Fruit fly (Drosophila melanogaster): ENCODE results near the gene t-cup.

Gene t-cup

DNA sequence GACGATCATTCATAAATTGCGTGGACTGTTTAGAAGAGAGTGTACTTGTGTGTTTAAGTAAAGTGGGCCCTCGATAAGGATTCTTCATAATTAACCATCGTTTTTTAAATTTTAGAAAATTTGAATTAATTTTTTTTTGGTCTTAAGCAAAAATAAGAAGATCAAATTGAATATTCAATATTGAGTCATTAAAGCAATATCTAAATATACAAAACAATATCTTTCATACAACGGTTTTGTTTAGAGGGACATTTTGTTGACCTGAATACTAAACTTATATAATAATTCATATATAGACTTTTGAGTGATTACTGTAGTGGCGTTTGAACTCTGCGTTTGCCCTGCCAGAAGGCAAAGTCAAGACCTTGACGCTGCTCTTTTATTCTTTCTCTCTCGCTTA, 44.9 kb upstream of the t-cup start (continued):
- TF ChIP-seq ap (GFP tag; IDR thresholded peaks at IDR 0.05) = no peak
- TF ChIP-seq CG31441 (GFP tag; IDR thresholded peaks at IDR 0.05) = no peak
- no peak for TF ChIP-seq mld (GFP tag; IDR thresholded peaks at IDR 0.05; ENCODE audit: partially characterized antibody)
- no peak for TF ChIP-seq dm (GFP tag; optimal IDR thresholded peaks at IDR 0.05)
- no peak for TF ChIP-seq CG12219 (GFP tag; optimal IDR thresholded peaks at IDR 0.05)
- peak; percentile 65 for TF ChIP-seq cwo (GFP tag; optimal IDR thresholded peaks at IDR 0.05)
- TF ChIP-seq CG4404 (GFP tag; IDR thresholded peaks at IDR 0.05) = no peak
- peak; percentile 43 for TF ChIP-seq CG12391 (tag; optimal IDR thresholded peaks at IDR 0.05)
- TF ChIP-seq CG9817 (tag; optimal IDR thresholded peaks at IDR 0.05) = peak; percentile 67
- no peak for TF ChIP-seq Vsx1 (GFP tag; optimal IDR thresholded peaks at IDR 0.05)
- TF ChIP-seq sr (GFP tag; IDR thresholded peaks at IDR 0.05) = no peak
- TF ChIP-seq CG3281 (GFP tag; optimal IDR thresholded peaks at IDR 0.05) = peak; percentile 84
- no peak for TF ChIP-seq CG17328 (GFP tag; IDR thresholded peaks at IDR 0.05)
- TF ChIP-seq CG4820 (GFP tag; optimal IDR thresholded peaks at IDR 0.05) = no peak
- no peak for TF ChIP-seq otp (GFP tag; IDR thresholded peaks at IDR 0.05)
- TF ChIP-seq CG14050 (GFP tag; IDR thresholded peaks at IDR 0.05) = no peak
- peak; percentile 61 for TF ChIP-seq CG9727 (GFP tag; optimal IDR thresholded peaks at IDR 0.05)
- no peak for TF ChIP-seq sim (GFP tag; IDR thresholded peaks at IDR 0.05)
- no peak for TF ChIP-seq dmrt99B (tag; optimal IDR thresholded peaks at IDR 0.05)
- TF ChIP-seq CG9215 (GFP tag; IDR thresholded peaks at IDR 0.05) = peak; percentile 66
- no peak for TF ChIP-seq CG5953 (GFP tag; IDR thresholded peaks at IDR 0.05)
- TF ChIP-seq HLH54F (GFP tag; optimal IDR thresholded peaks at IDR 0.05) = no peak
- no peak for TF ChIP-seq Hey (tag; optimal IDR thresholded peaks at IDR 0.05)
- TF ChIP-seq CG34422 (GFP tag; IDR thresholded peaks at IDR 0.05) = no peak
- TF ChIP-seq Fer2 (tag; optimal IDR thresholded peaks at IDR 0.05) = peak; percentile 33
- no peak for TF ChIP-seq zen (tag; optimal IDR thresholded peaks at IDR 0.05)
- TF ChIP-seq CG33213 (GFP tag; optimal IDR thresholded peaks at IDR 0.05) = no peak
- no peak for TF ChIP-seq danr (GFP tag; IDR thresholded peaks at IDR 0.05)
- TF ChIP-seq gfzf (GFP tag; optimal IDR thresholded peaks at IDR 0.05) = no peak
- TF ChIP-seq CG10959 (GFP tag; IDR thresholded peaks at IDR 0.05) = no peak
- TF ChIP-seq phol (tag; optimal IDR thresholded peaks at IDR 0.05) = no peak
- peak; percentile 40 for TF ChIP-seq Med (GFP tag)
- TF ChIP-seq lilli (GFP tag; optimal IDR thresholded peaks at IDR 0.05) = peak; percentile 60
- TF ChIP-seq CG8359 (GFP tag; optimal IDR thresholded peaks at IDR 0.05; ENCODE audit: borderline replicate concordance) = no peak
- TF ChIP-seq CG7987 (GFP tag; optimal IDR thresholded peaks at IDR 0.05) = no peak
- no peak for TF ChIP-seq D (optimal IDR thresholded peaks at IDR 0.05)
- no peak for TF ChIP-seq D (GFP tag; optimal IDR thresholded peaks at IDR 0.05)
- no peak; the same call in 1 of the 2 replicates for TF ChIP-seq Adf1 (GFP tag; IDR thresholded peaks at IDR 0.05)
- peak; percentile 3 to 60 for TF ChIP-seq Pdp1 (GFP tag; optimal IDR thresholded peaks at IDR 0.05)
- peak; percentile 89 for TF ChIP-seq CG9932 (GFP tag; IDR thresholded peaks at IDR 0.05)
- TF ChIP-seq E2f1 (GFP tag; IDR thresholded peaks at IDR 0.05) = no peak
- no peak for TF ChIP-seq Abd-B (GFP tag; optimal IDR thresholded peaks at IDR 0.05)
- TF ChIP-seq dati (GFP tag; IDR thresholded peaks at IDR 0.05) = no peak
- no peak for TF ChIP-seq Tbp (GFP tag; optimal IDR thresholded peaks at IDR 0.05)
- no peak for TF ChIP-seq Optix (GFP tag; IDR thresholded peaks at IDR 0.05)
- no peak for TF ChIP-seq sens-2 (GFP tag; IDR thresholded peaks at IDR 0.05)
- TF ChIP-seq ewg (GFP tag; optimal IDR thresholded peaks at IDR 0.05) = no peak
- TF ChIP-seq CG30403 (GFP tag; optimal IDR thresholded peaks at IDR 0.05) = peak; percentile 55
- no peak for TF ChIP-seq Nf-YC (tag; optimal IDR thresholded peaks at IDR 0.05)
- no peak for TF ChIP-seq pnt (GFP tag; optimal IDR thresholded peaks at IDR 0.05)
- no peak for TF ChIP-seq peb (GFP tag; IDR thresholded peaks at IDR 0.05)
- no peak for TF ChIP-seq Gug (GFP tag; IDR thresholded peaks at IDR 0.05)
- no peak for TF ChIP-seq CG14965 (GFP tag; optimal IDR thresholded peaks at IDR 0.05; ENCODE audit: borderline replicate concordance)
